Worm (Caenorhabditis elegans): Measurements from ENCODE around the gene srt-54.

ce11 chrII:162182-162581 is 45.2 kb downstream of the srt-54 start, which contains the start of gene etr-1:
- TF ChIP-seq snpc-4 (tag; optimal IDR thresholded peaks at IDR 0.05) = no peak
- peak; percentile 35 for TF ChIP-seq ama-1 (optimal IDR thresholded peaks at IDR 0.05)
- no peak for TF ChIP-seq ztf-11 (tag; optimal IDR thresholded peaks at IDR 0.05)
- TF ChIP-seq mdl-1 (tag; optimal IDR thresholded peaks at IDR 0.05) = no peak
- TF ChIP-seq tbx-2 (tag; optimal IDR thresholded peaks at IDR 0.05) = no peak
